Fruit fly (Drosophila melanogaster) Kc167 (cell line): Measurements from ENCODE around the gene CG5565.

Experiments
- Myc ChIP-seq: fragments of >200 bp; optimal IDR thresholded peaks from 2 replicates; lab custom pipeline; 2017; ENCODE audit warnings: missing external identifiers
- Sin3A ChIP-seq: fragments of >200 bp; optimal IDR thresholded peaks from 2 replicates; lab custom pipeline; 2018; ENCODE audit warnings: missing external identifiers
- h ChIP-seq: fragments of >200 bp; optimal IDR thresholded peaks from 3 replicates; lab custom pipeline; 2018; ENCODE audit warnings: missing external identifiers
- psq ChIP-seq: fragments of >200 bp; optimal IDR thresholded peaks from 2 replicates; lab custom pipeline; 2017; ENCODE audit warnings: missing external identifiers
- ttk ChIP-seq: sonication (Bioruptor generic); optimal IDR thresholded peaks from 2 replicates; lab custom pipeline; 2017; ENCODE audit warnings: missing external identifiers

- TF ChIP-seq h (lab: Kevin White, UChicago), result no peak
- no peak for TF ChIP-seq Sin3A (lab: Kevin White, UChicago)
- no peak for TF ChIP-seq psq (lab: Kevin White, UChicago)
- TF ChIP-seq Myc (lab: Kevin White, UChicago), result no peak
- TF ChIP-seq ttk (lab: Kevin White, UChicago), result no peak
These were observed 30.8 kb upstream of the CG5565 start for dm6 chr2L:1386512-1386911.
